Worm (Caenorhabditis elegans) whole organism, late embryonic: ENCODE measurements around the gene B0285.6.
A peak's percentile ranks its signal among the peaks of the same experiment; 100 is the strongest.

ENCODE experiments used
- K02D7.2 ChIP-seq: sonication (generic microtip); optimal IDR thresholded peaks from 2 replicates; lab custom pipeline; 2017; ENCODE audit warnings: mild to moderate bottlenecking, missing genetic modification characterization, missing compliant biosample characterization
- K09A11.1 ChIP-seq: sonication (generic microtip); optimal IDR thresholded peaks from 2 replicates; lab custom pipeline; 2017; ENCODE audit warnings: antibody characterized with exemption, mild to moderate bottlenecking, missing genetic modification characterization, missing compliant biosample characterization; ENCODE audit not compliant: insufficient read depth
- Y22D7AL.16 ChIP-seq: sonication (generic microtip); optimal IDR thresholded peaks from 2 replicates; lab custom pipeline; 2016; ENCODE audit warnings: missing genetic modification characterization, missing compliant biosample characterization
- ceh-14 ChIP-seq: sonication (generic microtip); optimal IDR thresholded peaks from 2 replicates; lab custom pipeline; 2016; ENCODE audit warnings: missing genotype, missing genetic modification characterization, missing compliant biosample characterization
- ceh-18 ChIP-seq: sonication (generic microtip); optimal IDR thresholded peaks from 2 replicates; lab custom pipeline; 2016; ENCODE audit warnings: missing genetic modification characterization, missing compliant biosample characterization
- ceh-19 ChIP-seq: fragments of 200-800 bp; sonication (Bioruptor generic); optimal IDR thresholded peaks from 2 replicates; lab custom pipeline; 2018; ENCODE audit warnings: mild to moderate bottlenecking, missing genetic modification characterization, missing compliant biosample characterization
- ceh-22 ChIP-seq: sonication (generic microtip); optimal IDR thresholded peaks from 2 replicates; lab custom pipeline; 2017; ENCODE audit warnings: missing biosample characterization, missing genetic modification characterization
- ceh-24 ChIP-seq: sonication (generic microtip); optimal IDR thresholded peaks from 2 replicates; lab custom pipeline; 2016; ENCODE audit warnings: mild to moderate bottlenecking, missing genetic modification characterization, missing compliant biosample characterization
- ceh-6 ChIP-seq: fragments of 200-800 bp; sonication (Bioruptor generic); optimal IDR thresholded peaks from 2 replicates; lab custom pipeline; 2018; ENCODE audit warnings: mild to moderate bottlenecking, missing genetic modification characterization, missing compliant biosample characterization
- che-1 ChIP-seq: sonication (generic microtip); optimal IDR thresholded peaks from 2 replicates; lab custom pipeline; 2016; ENCODE audit warnings: mild to moderate bottlenecking, missing genetic modification characterization, missing compliant biosample characterization
- dmd-4 ChIP-seq: sonication (generic microtip); optimal IDR thresholded peaks from 2 replicates; lab custom pipeline; 2016; ENCODE audit warnings: borderline replicate concordance, missing genetic modification characterization, missing compliant biosample characterization
- dve-1 ChIP-seq: sonication (generic microtip); optimal IDR thresholded peaks from 2 replicates; lab custom pipeline; 2017; ENCODE audit warnings: antibody characterized with exemption, mild to moderate bottlenecking, missing genetic modification characterization, missing compliant biosample characterization
- elt-4 ChIP-seq: sonication (generic microtip); optimal IDR thresholded peaks from 2 replicates; lab custom pipeline; 2016; ENCODE audit warnings: missing genetic modification characterization, missing compliant biosample characterization
- ets-4 ChIP-seq: sonication (generic microtip); optimal IDR thresholded peaks from 2 replicates; lab custom pipeline; 2016; ENCODE audit warnings: missing genetic modification characterization, missing compliant biosample characterization
- eyg-1 ChIP-seq: sonication (generic microtip); optimal IDR thresholded peaks from 2 replicates; lab custom pipeline; 2016; ENCODE audit warnings: missing genotype, missing genetic modification characterization, missing compliant biosample characterization
- fax-1 ChIP-seq: sonication (generic microtip); optimal IDR thresholded peaks from 2 replicates; lab custom pipeline; 2016; ENCODE audit warnings: missing genotype, missing genetic modification characterization, missing compliant biosample characterization
- fkh-6 ChIP-seq: sonication (generic microtip); optimal IDR thresholded peaks from 2 replicates; lab custom pipeline; 2016; ENCODE audit warnings: missing genetic modification characterization, missing compliant biosample characterization
- gmeb-2 ChIP-seq: sonication (generic microtip); optimal IDR thresholded peaks from 2 replicates; lab custom pipeline; 2016; ENCODE audit warnings: missing genetic modification characterization, inconsistent platforms, missing compliant biosample characterization
- hlh-30 ChIP-seq: sonication (generic microtip); optimal IDR thresholded peaks from 2 replicates; lab custom pipeline; 2017; ENCODE audit warnings: antibody characterized with exemption, missing genetic modification characterization, missing compliant biosample characterization; ENCODE audit not compliant: insufficient read depth
- madf-2 ChIP-seq: sonication (generic microtip); optimal IDR thresholded peaks from 2 replicates; lab custom pipeline; 2017; ENCODE audit warnings: missing genetic modification characterization, missing compliant biosample characterization
- mec-3 ChIP-seq: sonication (generic microtip); optimal IDR thresholded peaks from 2 replicates; lab custom pipeline; 2016; ENCODE audit warnings: borderline replicate concordance, missing genetic modification characterization, missing compliant biosample characterization
- nfya-1 ChIP-seq: sonication (generic microtip); optimal IDR thresholded peaks from 2 replicates; lab custom pipeline; 2017; ENCODE audit warnings: missing genetic modification characterization, mild to moderate bottlenecking, missing compliant biosample characterization, antibody characterized with exemption, moderate library complexity
- odd-2 ChIP-seq: sonication (generic microtip); optimal IDR thresholded peaks from 2 replicates; lab custom pipeline; 2017; ENCODE audit warnings: antibody characterized with exemption, mild to moderate bottlenecking, missing genetic modification characterization, missing compliant biosample characterization
- pat-9 ChIP-seq: fragments of 200-800 bp; sonication (Bioruptor generic); optimal IDR thresholded peaks from 2 replicates; lab custom pipeline; 2018; ENCODE audit warnings: mild to moderate bottlenecking, missing genetic modification characterization, moderate library complexity, missing compliant biosample characterization
- pha-2 ChIP-seq: sonication (generic microtip); optimal IDR thresholded peaks from 2 replicates; lab custom pipeline; 2017; ENCODE audit warnings: mild to moderate bottlenecking, missing genetic modification characterization, missing compliant biosample characterization
- pqm-1 ChIP-seq: sonication (generic microtip); optimal IDR thresholded peaks from 2 replicates; lab custom pipeline; 2016; ENCODE audit warnings: missing genetic modification characterization, missing compliant biosample characterization
- ref-2 ChIP-seq: sonication (generic microtip); optimal IDR thresholded peaks from 2 replicates; lab custom pipeline; 2016; ENCODE audit warnings: missing genetic modification characterization, missing compliant biosample characterization
- sdc-2 ChIP-seq: sonication (generic microtip); optimal IDR thresholded peaks from 2 replicates; lab custom pipeline; 2016; ENCODE audit warnings: missing genotype, missing genetic modification characterization, missing compliant biosample characterization
- sox-2 ChIP-seq: fragments of 200-800 bp; sonication (Bioruptor generic); IDR thresholded peaks from 2 replicates; pipeline ENCODE4 v1.3.6; 2022; ENCODE audit warnings: missing genetic modification reagents, missing genetic modification characterization, missing compliant biosample characterization
- syd-9 ChIP-seq: sonication (generic microtip); optimal IDR thresholded peaks from 2 replicates; lab custom pipeline; 2016; ENCODE audit warnings: mild to moderate bottlenecking, missing genetic modification characterization, moderate library complexity, missing compliant biosample characterization
- tbx-7 ChIP-seq: sonication (generic microtip); optimal IDR thresholded peaks from 2 replicates; lab custom pipeline; 2016; ENCODE audit warnings: missing genotype, missing genetic modification characterization, missing compliant biosample characterization
- ttx-3 ChIP-seq: sonication (generic microtip); optimal IDR thresholded peaks from 2 replicates; lab custom pipeline; 2016; ENCODE audit warnings: missing genetic modification reagents, missing genetic modification characterization, missing compliant biosample characterization
- unc-3 ChIP-seq, 2 experiments: fragments of 200-800 bp in 1 of 2; sonication (Bioruptor generic) in 1 of 2; sonication (generic microtip) in 1 of 2; conservative IDR thresholded peaks in 1 of 2; optimal IDR thresholded peaks in 1 of 2; 2 replicates each; pipeline versions ENCODE4 v1.3.6 to Lab custom; 2016 to 2022; ENCODE audit warnings: missing compliant biosample characterization in 2 of 2, missing genetic modification characterization in 2 of 2, missing genetic modification reagents in 1 of 2
- unc-42 ChIP-seq: sonication (generic microtip); optimal IDR thresholded peaks from 2 replicates; lab custom pipeline; 2016; ENCODE audit warnings: missing genotype, missing genetic modification characterization, missing compliant biosample characterization
- ztf-16 ChIP-seq: sonication (generic microtip); optimal IDR thresholded peaks from 2 replicates; lab custom pipeline; 2017; ENCODE audit warnings: missing genetic modification characterization, missing compliant biosample characterization

Gene B0285.6

ce11 chrIII:4320113-4320512 is 29.8 kb upstream of the B0285.6 start, which contains the start of gene H38K22.6:
Gene H38K22.6 (plus strand): TSS chrIII:4320413.
- no peak for TF ChIP-seq eyg-1 (tag; lab: Kevin White, UChicago)
- no peak for TF ChIP-seq hlh-30
- no peak for TF ChIP-seq tbx-7 (tag; lab: Kevin White, UChicago)
- no peak for TF ChIP-seq gmeb-2 (tag; lab: Kevin White, UChicago)
- TF ChIP-seq ceh-18 (tag; lab: Kevin White, UChicago), result no peak
- no peak for TF ChIP-seq mec-3 (tag; lab: Kevin White, UChicago)
- no peak for TF ChIP-seq ttx-3 (tag; lab: Kevin White, UChicago)
- TF ChIP-seq ref-2 (tag; lab: Kevin White, UChicago), result no peak
- TF ChIP-seq unc-3 (GFP tag; conservative IDR thresholded peaks at IDR 0.05; lab: Robert Waterston, UW), result no peak
- no peak for TF ChIP-seq unc-3 (tag; optimal IDR thresholded peaks at IDR 0.05; lab: Kevin White, UChicago)
- no peak for TF ChIP-seq ceh-6 (GFP tag; lab: Kevin White, UChicago)
- TF ChIP-seq ceh-14 (tag; lab: Kevin White, UChicago), result no peak
- TF ChIP-seq pha-2, result no peak
- no peak for TF ChIP-seq madf-2 (tag; lab: Kevin White, UChicago)
- TF ChIP-seq ceh-19 (GFP tag; lab: Kevin White, UChicago), result no peak
- TF ChIP-seq fkh-6 (tag; lab: Kevin White, UChicago), result no peak
- no peak for TF ChIP-seq K09A11.1
- TF ChIP-seq syd-9 (tag; lab: Kevin White, UChicago), result no peak
- TF ChIP-seq nfya-1 (tag; lab: Kevin White, UChicago), result no peak
- no peak for TF ChIP-seq pqm-1

DNA sequence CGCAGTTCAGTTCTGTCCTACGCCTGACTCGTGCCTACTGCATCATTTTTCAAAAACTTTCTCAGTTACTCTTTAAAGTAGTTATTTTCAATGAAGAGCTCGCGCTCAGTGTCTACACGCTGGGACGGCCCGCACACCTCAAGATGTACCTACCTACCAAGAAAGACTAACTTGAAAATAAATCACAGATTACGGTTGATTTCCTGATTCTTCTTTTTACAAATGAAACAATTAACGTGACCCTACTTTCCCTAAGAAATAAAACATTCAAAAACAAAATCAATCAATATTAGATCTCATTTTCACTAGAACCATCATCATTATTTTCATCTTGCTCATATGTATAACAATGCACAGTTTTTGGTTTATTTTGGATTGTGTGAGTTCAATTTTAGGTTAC is 28.5 kb upstream of the B0285.6 start, which contains the start of gene H38K22.7:
H38K22.7 (plus strand) TSS at position 301 of the 400 bp plus-strand sequence.
- TF ChIP-seq ceh-22 (no peak), odd-2 (tag; lab: Kevin White, UChicago) (no peak), che-1 (tag; lab: Kevin White, UChicago) (no peak), gmeb-2 (tag; lab: Kevin White, UChicago) (no peak), ceh-19 (GFP tag; lab: Kevin White, UChicago) (no peak), fax-1 (tag; lab: Kevin White, UChicago) (no peak), nfya-1 (tag; lab: Kevin White, UChicago) (no peak), dmd-4 (tag; lab: Kevin White, UChicago) (no peak), unc-42 (no peak), elt-4 (tag; lab: Kevin White, UChicago) (no peak), mec-3 (tag; lab: Kevin White, UChicago) (no peak), ets-4 (tag; lab: Kevin White, UChicago) (no peak), pat-9 (tag; lab: Kevin White, UChicago) (no peak), K02D7.2 (tag; lab: Kevin White, UChicago) (no peak), dve-1 (tag; lab: Kevin White, UChicago) (no peak), sox-2 (GFP tag; lab: Robert Waterston, UW) (no peak)

- TF ChIP-seq Y22D7AL.16 (tag; lab: Kevin White, UChicago) (no peak), nfya-1 (tag; lab: Kevin White, UChicago) (peak; percentile 8), ceh-18 (tag; lab: Kevin White, UChicago) (peak; percentile 22), odd-2 (tag; lab: Kevin White, UChicago) (no peak), fax-1 (tag; lab: Kevin White, UChicago) (no peak), fkh-6 (tag; lab: Kevin White, UChicago) (no peak), ceh-14 (tag; lab: Kevin White, UChicago) (peak; percentile 12), unc-42 (peak; percentile 21), sdc-2 (no peak)
Measured at ce11 chrIII:4323120-4323519, 26.8 kb upstream of the B0285.6 start.

DNA sequence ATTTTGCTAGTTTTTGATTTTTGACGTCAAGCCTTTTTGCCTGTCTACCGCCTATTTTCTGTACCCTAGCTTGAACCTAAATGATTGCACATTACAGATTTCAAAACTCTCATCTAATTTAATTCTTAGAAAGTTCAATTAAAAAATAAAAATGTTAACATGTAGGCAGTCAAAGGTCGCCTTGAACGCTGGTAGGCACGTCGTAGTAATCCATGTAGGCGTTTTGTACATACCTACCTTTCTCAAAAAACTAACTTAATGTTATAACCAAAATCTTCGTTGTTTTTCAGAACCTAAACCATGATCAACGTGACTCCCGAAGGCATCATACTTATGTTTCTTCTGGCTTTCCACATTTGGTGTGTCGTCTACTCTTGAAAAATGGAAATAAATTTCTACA is 26.0 kb upstream of the B0285.6 start, which contains the start of gene H38K22.9:
H38K22.9 (plus strand) TSS at position 301 of the 400 bp plus-strand sequence.
- no peak for TF ChIP-seq ref-2 (tag; lab: Kevin White, UChicago)
- TF ChIP-seq elt-4 (tag; lab: Kevin White, UChicago), result no peak
- TF ChIP-seq ceh-24, result no peak
- TF ChIP-seq fkh-6 (tag; lab: Kevin White, UChicago), result no peak
- no peak for TF ChIP-seq che-1 (tag; lab: Kevin White, UChicago)
- no peak for TF ChIP-seq ztf-16 (tag; lab: Kevin White, UChicago)
